Worm (Caenorhabditis elegans) whole organism, L4 larva: ENCODE measurements around the gene C24H11.5.

Source experiments
- F10B5.3 ChIP-seq: sonication (generic microtip); optimal IDR thresholded peaks from 2 replicates; lab custom pipeline; 2016; ENCODE audit warnings: mild to moderate bottlenecking, missing genetic modification characterization, missing compliant biosample characterization
- F49E8.2 ChIP-seq: sonication (generic microtip); optimal IDR thresholded peaks from 2 replicates; lab custom pipeline; 2016; ENCODE audit warnings: missing compliant biosample characterization, mild to moderate bottlenecking, missing genetic modification characterization, borderline replicate concordance
- R02D3.7 ChIP-seq: fragments of 150-350 bp; sonication (generic microtip); optimal IDR thresholded peaks from 3 replicates; lab custom pipeline; 2014; ENCODE audit warnings: missing biosample characterization, missing genetic modification characterization
- T20F7.1 ChIP-seq: fragments of 200-800 bp; sonication (Bioruptor generic); optimal IDR thresholded peaks from 2 replicates; lab custom pipeline; 2018; ENCODE audit warnings: mild to moderate bottlenecking, missing genetic modification characterization, missing compliant biosample characterization
- Y5F2A.4 ChIP-seq: fragments of 200-800 bp; sonication (Bioruptor generic); optimal IDR thresholded peaks from 2 replicates; lab custom pipeline; 2018; ENCODE audit warnings: mild to moderate bottlenecking, missing genetic modification characterization, missing compliant biosample characterization
- ZK337.2 ChIP-seq: fragments of 200-800 bp; sonication (Bioruptor generic); IDR thresholded peaks from 2 replicates; pipeline ENCODE4 v1.3.6; 2022; ENCODE audit warnings: missing genetic modification reagents, missing genetic modification characterization, missing compliant biosample characterization
- aha-1 ChIP-seq: fragments of 150-350 bp; peaks from one replicate; lab custom pipeline; 2014; ENCODE audit warnings: missing biosample characterization, missing genetic modification characterization
- attf-4 ChIP-seq: sonication (generic microtip); optimal IDR thresholded peaks from 3 replicates; lab custom pipeline; 2017; ENCODE audit warnings: missing biosample characterization, missing genetic modification characterization
- ceh-20 ChIP-seq: fragments of 200-800 bp; sonication (Bioruptor generic); IDR thresholded peaks from 2 replicates; pipeline ENCODE4 v1.3.6; 2022; ENCODE audit warnings: missing genetic modification reagents, missing genetic modification characterization, missing compliant biosample characterization
- ceh-62 ChIP-seq: sonication (generic microtip); optimal IDR thresholded peaks from 2 replicates; lab custom pipeline; 2017; ENCODE audit warnings: missing biosample characterization, missing genetic modification characterization
- ces-1 ChIP-seq: fragments of 150-350 bp; sonication (generic microtip); optimal IDR thresholded peaks from 4 replicates; lab custom pipeline; 2014; ENCODE audit warnings: missing biosample characterization, missing genetic modification reagents, missing genetic modification characterization
- ctbp-1 ChIP-seq: fragments of 200-800 bp; sonication (Bioruptor generic); IDR thresholded peaks from 2 replicates; pipeline ENCODE4 v1.3.6; 2022; ENCODE audit warnings: missing genetic modification reagents, missing genetic modification characterization, missing compliant biosample characterization
- daf-12 ChIP-seq: fragments of 150-350 bp; optimal IDR thresholded peaks from 2 replicates; lab custom pipeline; 2014; ENCODE audit warnings: missing biosample characterization, missing genetic modification reagents, missing genetic modification characterization
- daf-16 ChIP-seq, 3 experiments: sonication (generic microtip); optimal IDR thresholded peaks; 2 replicates each; lab custom pipeline; 2016 to 2017; ENCODE audit warnings: missing genetic modification characterization in 3 of 3, missing genetic modification reagents in 3 of 3, mild to moderate bottlenecking in 2 of 3, missing compliant biosample characterization in 2 of 3, missing biosample characterization in 1 of 3, moderate library complexity in 1 of 3
- daf-19 ChIP-seq: fragments of 200-800 bp; sonication (Bioruptor generic); conservative IDR thresholded peaks from 2 replicates; pipeline ENCODE4 v1.3.6; 2022; ENCODE audit warnings: missing genetic modification characterization, missing compliant biosample characterization
- daf-8 ChIP-seq: fragments of 200-800 bp; sonication (Bioruptor generic); IDR thresholded peaks from 2 replicates; pipeline ENCODE4 v1.3.6; 2022; ENCODE audit warnings: missing genetic modification characterization, missing compliant biosample characterization
- dmd-8 ChIP-seq: fragments of 200-800 bp; sonication (Bioruptor generic); IDR thresholded peaks from 2 replicates; pipeline ENCODE4 v1.3.6; 2022; ENCODE audit warnings: missing genetic modification characterization, missing compliant biosample characterization
- fkh-10 ChIP-seq: fragments of 150-350 bp; optimal IDR thresholded peaks from 2 replicates; lab custom pipeline; 2014; ENCODE audit warnings: missing biosample characterization, missing genetic modification reagents, missing genetic modification characterization
- fos-1 ChIP-seq: fragments of 150-350 bp; optimal IDR thresholded peaks from 2 replicates; lab custom pipeline; 2014; ENCODE audit warnings: missing biosample characterization, missing genetic modification characterization
- jun-1 ChIP-seq: fragments of 150-350 bp; optimal IDR thresholded peaks from 2 replicates; lab custom pipeline; 2014; ENCODE audit warnings: missing biosample characterization, missing genetic modification reagents, missing genetic modification characterization
- lim-7 ChIP-seq: fragments of 200-800 bp; sonication (Bioruptor generic); IDR thresholded peaks from 2 replicates; pipeline ENCODE4 v1.3.6; 2022; ENCODE audit warnings: missing genetic modification characterization, missing compliant biosample characterization
- lin-13 ChIP-seq: fragments of 150-350 bp; optimal IDR thresholded peaks from 2 replicates; lab custom pipeline; 2014; ENCODE audit warnings: missing biosample characterization, missing genetic modification reagents, missing genetic modification characterization
- lin-15B ChIP-seq: fragments of 150-350 bp; sonication (generic microtip); optimal IDR thresholded peaks from 3 replicates; lab custom pipeline; 2014; ENCODE audit warnings: missing biosample characterization, missing genetic modification characterization
- lin-29 ChIP-seq: fragments of 200-800 bp; sonication (Bioruptor generic); IDR thresholded peaks from 2 replicates; pipeline ENCODE4 v1.3.6; 2022; ENCODE audit warnings: missing genetic modification reagents, missing genetic modification characterization, missing compliant biosample characterization
- lin-39 ChIP-seq: fragments of 150-350 bp; optimal IDR thresholded peaks from 2 replicates; lab custom pipeline; 2014; ENCODE audit warnings: missing biosample characterization, missing genetic modification reagents, missing genetic modification characterization
- lir-3 ChIP-seq: sonication (generic microtip); optimal IDR thresholded peaks from 2 replicates; lab custom pipeline; 2016; ENCODE audit warnings: mild to moderate bottlenecking, missing genetic modification characterization, missing compliant biosample characterization
- lsy-2 ChIP-seq, 2 experiments: fragments of 150-350 bp in 1 of 2; sonication (generic microtip) in 1 of 2; optimal IDR thresholded peaks; 2 replicates each; lab custom pipeline; 2014 to 2017; ENCODE audit warnings: missing biosample characterization in 2 of 2, missing genetic modification characterization in 2 of 2
- madf-5 ChIP-seq, 2 experiments: fragments of 200-800 bp; sonication (Bioruptor generic); IDR thresholded peaks; 2 replicates each; pipeline ENCODE4 v1.3.6; 2022; ENCODE audit warnings: missing compliant biosample characterization in 2 of 2, missing genetic modification characterization in 2 of 2
- madf-9 ChIP-seq: fragments of 200-800 bp; sonication (Bioruptor generic); conservative IDR thresholded peaks from 2 replicates; pipeline ENCODE4 v1.3.6; 2022; ENCODE audit warnings: missing genetic modification reagents, missing genetic modification characterization, missing compliant biosample characterization
- mdt-29 ChIP-seq: fragments of 200-800 bp; sonication (Bioruptor generic); IDR thresholded peaks from 2 replicates; pipeline ENCODE4 v1.3.6; 2022; ENCODE audit warnings: missing genetic modification reagents, missing genetic modification characterization, missing compliant biosample characterization
- mes-2 ChIP-seq: sonication (generic microtip); optimal IDR thresholded peaks from 2 replicates; lab custom pipeline; 2016; ENCODE audit warnings: missing genotype, mild to moderate bottlenecking, missing genetic modification characterization, missing compliant biosample characterization; ENCODE audit not compliant: poor library complexity, severe bottlenecking
- mxl-3 ChIP-seq: fragments of 200-800 bp; sonication (Bioruptor generic); optimal IDR thresholded peaks from 2 replicates; lab custom pipeline; 2018; ENCODE audit warnings: mild to moderate bottlenecking, missing genetic modification characterization, missing compliant biosample characterization
- nhr-102 ChIP-seq: sonication (generic microtip); optimal IDR thresholded peaks from 2 replicates; lab custom pipeline; 2016; ENCODE audit warnings: mild to moderate bottlenecking, missing genetic modification characterization, moderate library complexity, missing compliant biosample characterization
- nhr-237 ChIP-seq: sonication (generic microtip); optimal IDR thresholded peaks from 2 replicates; lab custom pipeline; 2017; ENCODE audit warnings: missing biosample characterization, missing genetic modification characterization
- nhr-41 ChIP-seq: fragments of 200-800 bp; sonication (Bioruptor generic); IDR thresholded peaks from 2 replicates; pipeline ENCODE4 v1.3.6; 2022; ENCODE audit warnings: missing genetic modification reagents, missing genetic modification characterization, missing compliant biosample characterization
- nhr-42 ChIP-seq: fragments of 200-800 bp; sonication (Bioruptor generic); IDR thresholded peaks from 2 replicates; pipeline ENCODE4 v1.3.6; 2022; ENCODE audit warnings: missing genetic modification characterization, missing compliant biosample characterization
- nhr-76 ChIP-seq: fragments of 150-350 bp; optimal IDR thresholded peaks from 2 replicates; lab custom pipeline; 2014; ENCODE audit warnings: missing biosample characterization, missing genetic modification characterization
- pha-4 ChIP-seq, 2 experiments: fragments of 150-350 bp in 1 of 2; fragments of 200-800 bp in 1 of 2; sonication (Bioruptor generic) in 1 of 2; IDR thresholded peaks in 1 of 2; optimal IDR thresholded peaks in 1 of 2; 2 replicates each; pipeline versions ENCODE4 v1.3.6 to Lab custom; 2014 to 2022; ENCODE audit warnings: missing genetic modification characterization in 2 of 2, missing genetic modification reagents in 2 of 2, missing biosample characterization in 1 of 2, missing compliant biosample characterization in 1 of 2
- snpc-1.2 ChIP-seq: fragments of 200-800 bp; sonication (Bioruptor generic); IDR thresholded peaks from 2 replicates; pipeline ENCODE4 v1.3.6; 2022; ENCODE audit warnings: missing genetic modification reagents, missing genetic modification characterization, missing compliant biosample characterization
- snpc-4 ChIP-seq: fragments of 150-350 bp; optimal IDR thresholded peaks from 2 replicates; lab custom pipeline; 2014; ENCODE audit warnings: missing biosample characterization, missing genetic modification characterization
- spr-3 ChIP-seq: fragments of 200-800 bp; sonication (Bioruptor generic); optimal IDR thresholded peaks from 2 replicates; lab custom pipeline; 2018; ENCODE audit warnings: mild to moderate bottlenecking, missing genetic modification characterization, missing compliant biosample characterization
- tag-97 ChIP-seq: fragments of 200-800 bp; sonication (Bioruptor generic); IDR thresholded peaks from 2 replicates; pipeline ENCODE4 v1.3.6; 2022; ENCODE audit warnings: missing genetic modification characterization, missing compliant biosample characterization
- unc-39 ChIP-seq: sonication (generic microtip); optimal IDR thresholded peaks from 2 replicates; lab custom pipeline; 2017; ENCODE audit warnings: missing biosample characterization, missing genetic modification characterization
- unc-62 ChIP-seq, 3 experiments: fragments of 150-350 bp in 1 of 3; sonication (generic microtip); optimal IDR thresholded peaks in 2 of 3; peaks in 1 of 3; 1 replicate in 1 of 3; 2 replicates in 2 of 3; lab custom pipeline; 2014 to 2017; ENCODE audit warnings: missing biosample characterization in 3 of 3, missing genetic modification characterization in 3 of 3, missing genetic modification reagents in 3 of 3, missing genotype in 1 of 3
- vab-7 ChIP-seq: fragments of 200-800 bp; sonication (Bioruptor generic); IDR thresholded peaks from 2 replicates; pipeline ENCODE4 v1.3.6; 2022; ENCODE audit warnings: missing genetic modification reagents, missing genetic modification characterization, missing compliant biosample characterization
- zag-1 ChIP-seq: fragments of 150-350 bp; optimal IDR thresholded peaks from 2 replicates; lab custom pipeline; 2014; ENCODE audit warnings: missing biosample characterization, missing genetic modification characterization
- zfp-3 ChIP-seq: fragments of 200-800 bp; sonication (Bioruptor generic); conservative IDR thresholded peaks from 2 replicates; pipeline ENCODE4 v1.3.6; 2022; ENCODE audit warnings: missing genetic modification reagents, missing genetic modification characterization, missing compliant biosample characterization
- zip-11 ChIP-seq: fragments of 200-800 bp; sonication (Bioruptor generic); IDR thresholded peaks from 2 replicates; pipeline ENCODE4 v1.3.6; 2022; ENCODE audit warnings: missing genetic modification characterization, missing compliant biosample characterization
- zip-2 ChIP-seq: fragments of 150-350 bp; optimal IDR thresholded peaks from 2 replicates; lab custom pipeline; 2014; ENCODE audit warnings: missing biosample characterization, missing genetic modification characterization
- ztf-11 ChIP-seq: fragments of 150-350 bp; optimal IDR thresholded peaks from 2 replicates; lab custom pipeline; 2014; ENCODE audit warnings: missing biosample characterization, missing genetic modification characterization
- ztf-7 ChIP-seq: fragments of 150-350 bp; optimal IDR thresholded peaks from 2 replicates; lab custom pipeline; 2014; ENCODE audit warnings: missing biosample characterization, missing genetic modification characterization

C24H11.5 gene

ce11 chrIII:11746718-11747117 is 33.3 kb upstream of the C24H11.5 start, which contains the start of gene mrt-2 (continued):
- no peak for TF ChIP-seq mdt-29 (GFP tag; lab: Robert Waterston, UW)
- no peak for TF ChIP-seq lir-3 (tag; lab: Kevin White, UChicago)
- TF ChIP-seq F10B5.3 (tag; lab: Kevin White, UChicago) = no peak
- no peak for TF ChIP-seq lim-7 (GFP tag; lab: Robert Waterston, UW)
- no peak for TF ChIP-seq madf-5 (GFP tag; IDR thresholded peaks at IDR 0.05; lab: Robert Waterston, UW)
- TF ChIP-seq daf-16 (GFP tag; optimal IDR thresholded peaks at IDR 0.05; lab: Kevin White, UChicago) = no peak
- peak; percentile 47 for TF ChIP-seq daf-16 (tag; optimal IDR thresholded peaks at IDR 0.05; lab: Kevin White, UChicago)
- TF ChIP-seq mes-2 (tag; lab: Kevin White, UChicago) = peak; percentile 99
- TF ChIP-seq unc-39 (tag; lab: Kevin White, UChicago) = no peak
- no peak for TF ChIP-seq zip-11
- TF ChIP-seq zip-2 (tag; lab: Kevin White, UChicago) = no peak
- TF ChIP-seq pha-4 (GFP tag; IDR thresholded peaks at IDR 0.05; lab: Robert Waterston, UW) = 0 out of 2 replicates have a peak, but pooled peaks have one; percentile 60
- peak; percentile 16 for TF ChIP-seq pha-4 (tag; optimal IDR thresholded peaks at IDR 0.05; lab: Kevin White, UChicago)
- no peak for TF ChIP-seq snpc-4
- no peak; the same call in 1 of the 2 replicates for TF ChIP-seq nhr-42
- no peak for TF ChIP-seq dmd-8 (GFP tag; lab: Robert Waterston, UW)
- peak; percentile 90 for TF ChIP-seq ZK337.2 (GFP tag; lab: Robert Waterston, UW)
- TF ChIP-seq attf-4 = no peak
- TF ChIP-seq ceh-62 (tag; lab: Kevin White, UChicago) = no peak
- no peak for TF ChIP-seq snpc-1.2 (GFP tag; lab: Robert Waterston, UW)
- TF ChIP-seq jun-1 (tag; lab: Kevin White, UChicago) = no peak
- TF ChIP-seq T20F7.1 = no peak
- TF ChIP-seq nhr-76 = no peak
- no peak for TF ChIP-seq daf-19 (GFP tag; lab: Robert Waterston, UW)
- TF ChIP-seq nhr-237 (tag; lab: Kevin White, UChicago) = no peak
- no peak for TF ChIP-seq spr-3
- TF ChIP-seq fkh-10 = no peak
- TF ChIP-seq ceh-20 (GFP tag; lab: Robert Waterston, UW) = 0 out of 2 replicates have a peak, but pooled peaks have one; percentile 17
- TF ChIP-seq daf-12 = no peak
- no peak for TF ChIP-seq vab-7 (GFP tag; lab: Robert Waterston, UW)
- no peak for TF ChIP-seq aha-1 (tag; lab: Kevin White, UChicago)
- TF ChIP-seq fos-1 = no peak
- no peak for TF ChIP-seq ces-1
- TF ChIP-seq lin-29 (GFP tag; lab: Robert Waterston, UW) = no peak
- no peak for TF ChIP-seq lin-15B (tag; lab: Kevin White, UChicago)
- peak; percentile 49 for TF ChIP-seq nhr-102 (tag; lab: Kevin White, UChicago)
- TF ChIP-seq madf-9 (GFP tag; lab: Robert Waterston, UW) = no peak
- TF ChIP-seq F49E8.2 (tag; lab: Kevin White, UChicago) = no peak
- no peak for TF ChIP-seq daf-8 (GFP tag; lab: Robert Waterston, UW)
- TF ChIP-seq zag-1 (tag; lab: Kevin White, UChicago) = no peak
- no peak for TF ChIP-seq zfp-3
- no peak for TF ChIP-seq R02D3.7 (tag; lab: Kevin White, UChicago)
- no peak for TF ChIP-seq ctbp-1 (GFP tag; lab: Robert Waterston, UW)
- TF ChIP-seq lin-13 = peak; percentile 45
- TF ChIP-seq lsy-2 (tag; optimal IDR thresholded peaks at IDR 0.05; lab: Kevin White, UChicago) = peak in 1 of 2 experiments; percentile 83
- TF ChIP-seq mxl-3 (GFP tag; lab: Kevin White, UChicago) = no peak
- TF ChIP-seq nhr-41 (GFP tag; lab: Robert Waterston, UW) = no peak
- no peak for TF ChIP-seq tag-97 (GFP tag; lab: Robert Waterston, UW)
- peak; percentile 16 for TF ChIP-seq ztf-7 (tag; lab: Kevin White, UChicago)
- no peak for TF ChIP-seq unc-62 (GFP tag; optimal IDR thresholded peaks at IDR 0.05 in 1 of 2; lab: Kevin White, UChicago)
- TF ChIP-seq unc-62 (tag; optimal IDR thresholded peaks at IDR 0.05; lab: Kevin White, UChicago) = no peak
- TF ChIP-seq Y5F2A.4 (GFP tag; lab: Kevin White, UChicago) = no peak
- TF ChIP-seq lin-39 (tag; lab: Kevin White, UChicago) = no peak
- TF ChIP-seq ztf-11 (tag; lab: Kevin White, UChicago) = no peak
